Worm (Caenorhabditis elegans) whole organism, L4 larva: ENCODE measurements around the gene C50E3.13.
A peak's percentile ranks its signal among the peaks of the same experiment; 100 is the strongest.

Experiments
- D1046.2 ChIP-seq: fragments of 200-800 bp; sonication (Bioruptor generic); IDR thresholded peaks from 2 replicates; pipeline ENCODE4 v1.3.6; 2022; ENCODE audit warnings: missing genetic modification characterization, missing compliant biosample characterization
- F10B5.3 ChIP-seq: sonication (generic microtip); optimal IDR thresholded peaks from 2 replicates; lab custom pipeline; 2016; ENCODE audit warnings: mild to moderate bottlenecking, missing genetic modification characterization, missing compliant biosample characterization
- F26F4.8 ChIP-seq: fragments of 200-800 bp; sonication (Bioruptor generic); conservative IDR thresholded peaks from 2 replicates; pipeline ENCODE4 v1.3.6; 2022; ENCODE audit warnings: missing genetic modification characterization, missing compliant biosample characterization
- F37D6.2 ChIP-seq: sonication (generic microtip); optimal IDR thresholded peaks from 2 replicates; lab custom pipeline; 2016; ENCODE audit warnings: mild to moderate bottlenecking, missing genetic modification characterization, missing compliant biosample characterization
- T26A8.4 ChIP-seq: fragments of 200-800 bp; sonication (Bioruptor generic); IDR thresholded peaks from 2 replicates; pipeline ENCODE4 v1.3.6; 2022; ENCODE audit warnings: missing genetic modification characterization, missing compliant biosample characterization
- Y75B8A.6 ChIP-seq: fragments of 200-800 bp; sonication (Bioruptor generic); IDR thresholded peaks from 2 replicates; pipeline ENCODE4 v1.3.6; 2022; ENCODE audit warnings: missing genetic modification reagents, missing genetic modification characterization, missing compliant biosample characterization
- arid-1 ChIP-seq: fragments of 200-800 bp; sonication (Bioruptor generic); conservative IDR thresholded peaks from 2 replicates; pipeline ENCODE4 v1.3.6; 2022; ENCODE audit warnings: missing genetic modification reagents, missing genetic modification characterization, missing compliant biosample characterization
- ceh-32 ChIP-seq: sonication (generic microtip); optimal IDR thresholded peaks from 2 replicates; lab custom pipeline; 2016; ENCODE audit warnings: mild to moderate bottlenecking, missing genetic modification characterization, missing compliant biosample characterization; ENCODE audit not compliant: poor library complexity
- daf-8 ChIP-seq: fragments of 200-800 bp; sonication (Bioruptor generic); IDR thresholded peaks from 2 replicates; pipeline ENCODE4 v1.3.6; 2022; ENCODE audit warnings: missing genetic modification characterization, missing compliant biosample characterization
- dmd-9 ChIP-seq: fragments of 200-800 bp; sonication (Bioruptor generic); IDR thresholded peaks from 2 replicates; pipeline ENCODE4 v1.3.6; 2022; ENCODE audit warnings: missing genetic modification reagents, missing genetic modification characterization, missing compliant biosample characterization
- dpl-1 ChIP-seq: fragments of 150-350 bp; optimal IDR thresholded peaks from 2 replicates; lab custom pipeline; 2014; ENCODE audit warnings: missing biosample characterization, missing genetic modification reagents, missing genetic modification characterization
- duxl-1 ChIP-seq: sonication (generic microtip); optimal IDR thresholded peaks from 2 replicates; lab custom pipeline; 2016; ENCODE audit warnings: mild to moderate bottlenecking, missing genetic modification characterization, moderate library complexity, missing compliant biosample characterization; ENCODE audit not compliant: poor library complexity
- fkh-10 ChIP-seq: fragments of 150-350 bp; optimal IDR thresholded peaks from 2 replicates; lab custom pipeline; 2014; ENCODE audit warnings: missing biosample characterization, missing genetic modification reagents, missing genetic modification characterization
- fos-1 ChIP-seq: fragments of 150-350 bp; optimal IDR thresholded peaks from 2 replicates; lab custom pipeline; 2014; ENCODE audit warnings: missing biosample characterization, missing genetic modification characterization
- gei-8 ChIP-seq: fragments of 200-800 bp; sonication (Bioruptor generic); optimal IDR thresholded peaks from 2 replicates; lab custom pipeline; 2018; ENCODE audit warnings: mild to moderate bottlenecking, missing genetic modification characterization, missing compliant biosample characterization
- hif-1 ChIP-seq, 2 experiments: sonication (generic microtip); optimal IDR thresholded peaks; 2 replicates each; lab custom pipeline; 2016 to 2017; ENCODE audit warnings: missing compliant biosample characterization in 2 of 2, missing genetic modification characterization in 2 of 2, missing genetic modification reagents in 2 of 2, missing genotype in 2 of 2, mild to moderate bottlenecking in 1 of 2
- hlh-11 ChIP-seq: fragments of 200-800 bp; sonication (Bioruptor generic); optimal IDR thresholded peaks from 2 replicates; lab custom pipeline; 2018; ENCODE audit warnings: mild to moderate bottlenecking, missing genetic modification characterization, missing compliant biosample characterization
- hlh-30 ChIP-seq: sonication (generic microtip); optimal IDR thresholded peaks from 2 replicates; lab custom pipeline; 2017; ENCODE audit warnings: antibody characterized with exemption, mild to moderate bottlenecking, missing genetic modification characterization, missing compliant biosample characterization; ENCODE audit not compliant: insufficient read depth
- lin-15B ChIP-seq: fragments of 150-350 bp; sonication (generic microtip); optimal IDR thresholded peaks from 3 replicates; lab custom pipeline; 2014; ENCODE audit warnings: missing biosample characterization, missing genetic modification characterization
- lin-38 ChIP-seq: fragments of 200-800 bp; sonication (Bioruptor generic); IDR thresholded peaks from 2 replicates; pipeline ENCODE4 v1.3.6; 2022; ENCODE audit warnings: missing genetic modification reagents, missing genetic modification characterization, missing compliant biosample characterization
- lir-3 ChIP-seq: sonication (generic microtip); optimal IDR thresholded peaks from 2 replicates; lab custom pipeline; 2016; ENCODE audit warnings: mild to moderate bottlenecking, missing genetic modification characterization, missing compliant biosample characterization
- lsy-2 ChIP-seq, 2 experiments: fragments of 150-350 bp in 1 of 2; sonication (generic microtip) in 1 of 2; optimal IDR thresholded peaks; 2 replicates each; lab custom pipeline; 2014 to 2017; ENCODE audit warnings: missing biosample characterization in 2 of 2, missing genetic modification characterization in 2 of 2
- mdl-1 ChIP-seq, 2 experiments: fragments of 150-350 bp in 1 of 2; sonication (generic microtip) in 1 of 2; optimal IDR thresholded peaks; 2 replicates each; lab custom pipeline; 2014 to 2017; ENCODE audit warnings: missing biosample characterization in 2 of 2, missing genetic modification characterization in 2 of 2
- mep-1 ChIP-seq: fragments of 150-350 bp; sonication (generic microtip); optimal IDR thresholded peaks from 3 replicates; lab custom pipeline; 2014; ENCODE audit warnings: missing biosample characterization, missing genetic modification characterization
- mes-2 ChIP-seq: sonication (generic microtip); optimal IDR thresholded peaks from 2 replicates; lab custom pipeline; 2016; ENCODE audit warnings: missing genotype, mild to moderate bottlenecking, missing genetic modification characterization, missing compliant biosample characterization; ENCODE audit not compliant: poor library complexity, severe bottlenecking
- mxl-2 ChIP-seq: fragments of 200-800 bp; sonication (Bioruptor generic); conservative IDR thresholded peaks from 2 replicates; pipeline ENCODE4 v1.3.6; 2022; ENCODE audit warnings: missing genetic modification reagents, missing genetic modification characterization, missing compliant biosample characterization
- mxl-3 ChIP-seq: fragments of 200-800 bp; sonication (Bioruptor generic); optimal IDR thresholded peaks from 2 replicates; lab custom pipeline; 2018; ENCODE audit warnings: mild to moderate bottlenecking, missing genetic modification characterization, missing compliant biosample characterization
- nhr-28 ChIP-seq: fragments of 150-350 bp; optimal IDR thresholded peaks from 2 replicates; lab custom pipeline; 2014; ENCODE audit warnings: missing biosample characterization, missing genetic modification characterization
- pha-4 ChIP-seq, 2 experiments: fragments of 150-350 bp in 1 of 2; fragments of 200-800 bp in 1 of 2; sonication (Bioruptor generic) in 1 of 2; IDR thresholded peaks in 1 of 2; optimal IDR thresholded peaks in 1 of 2; 2 replicates each; pipeline versions ENCODE4 v1.3.6 to Lab custom; 2014 to 2022; ENCODE audit warnings: missing genetic modification characterization in 2 of 2, missing genetic modification reagents in 2 of 2, missing biosample characterization in 1 of 2, missing compliant biosample characterization in 1 of 2
- rbr-2 ChIP-seq: sonication (generic microtip); optimal IDR thresholded peaks from 2 replicates; lab custom pipeline; 2016; ENCODE audit warnings: missing genotype, missing genetic modification characterization, missing compliant biosample characterization
- snpc-1.2 ChIP-seq: fragments of 200-800 bp; sonication (Bioruptor generic); IDR thresholded peaks from 2 replicates; pipeline ENCODE4 v1.3.6; 2022; ENCODE audit warnings: missing genetic modification reagents, missing genetic modification characterization, missing compliant biosample characterization
- spr-3 ChIP-seq: fragments of 200-800 bp; sonication (Bioruptor generic); optimal IDR thresholded peaks from 2 replicates; lab custom pipeline; 2018; ENCODE audit warnings: mild to moderate bottlenecking, missing genetic modification characterization, missing compliant biosample characterization
- zfp-2 ChIP-seq: sonication (generic microtip); optimal IDR thresholded peaks from 2 replicates; lab custom pipeline; 2016; ENCODE audit warnings: mild to moderate bottlenecking, missing genetic modification characterization, missing compliant biosample characterization
- zfp-3 ChIP-seq: fragments of 200-800 bp; sonication (Bioruptor generic); conservative IDR thresholded peaks from 2 replicates; pipeline ENCODE4 v1.3.6; 2022; ENCODE audit warnings: missing genetic modification reagents, missing genetic modification characterization, missing compliant biosample characterization
- zip-2 ChIP-seq: fragments of 150-350 bp; optimal IDR thresholded peaks from 2 replicates; lab custom pipeline; 2014; ENCODE audit warnings: missing biosample characterization, missing genetic modification characterization
- ztf-11 ChIP-seq: fragments of 150-350 bp; optimal IDR thresholded peaks from 2 replicates; lab custom pipeline; 2014; ENCODE audit warnings: missing biosample characterization, missing genetic modification characterization
- ztf-7 ChIP-seq: fragments of 150-350 bp; optimal IDR thresholded peaks from 2 replicates; lab custom pipeline; 2014; ENCODE audit warnings: missing biosample characterization, missing genetic modification characterization

Gene C50E3.13

DNA sequence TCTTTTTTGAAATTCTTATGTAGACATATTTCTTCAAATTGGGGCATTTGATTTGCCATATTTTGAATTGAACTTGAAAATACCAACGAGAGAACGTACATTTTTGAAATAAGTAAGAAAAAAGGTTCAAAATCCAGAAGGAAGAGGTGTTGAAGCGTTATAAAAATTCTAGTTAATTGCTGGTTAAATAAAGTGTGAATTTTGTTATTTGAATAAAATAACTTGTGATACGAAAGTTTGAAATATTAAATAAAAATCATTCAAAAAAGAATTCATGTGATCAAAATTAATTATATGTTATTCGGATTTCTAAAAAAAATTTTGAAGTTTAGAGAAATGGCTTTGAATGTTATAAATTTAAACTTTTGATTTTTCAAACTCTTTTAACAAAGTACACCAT, 23.9 kb downstream of the C50E3.13 start, which contains the start of gene C50E3.9:
C50E3.9 (minus strand) TSS at position 101 of the 400 bp plus-strand sequence.
- no peak for TF ChIP-seq hlh-30 (tag; lab: Kevin White, UChicago)
- no peak for TF ChIP-seq ceh-32 (tag; lab: Kevin White, UChicago)
- no peak for TF ChIP-seq daf-8 (GFP tag; lab: Robert Waterston, UW)
- no peak for TF ChIP-seq F26F4.8 (GFP tag; lab: Robert Waterston, UW)
- no peak for TF ChIP-seq dpl-1 (GFP tag; lab: Kevin White, UChicago)
- TF ChIP-seq mxl-2 (GFP tag; lab: Robert Waterston, UW) = no peak
- TF ChIP-seq dmd-9 (GFP tag; lab: Robert Waterston, UW) = no peak
- no peak for TF ChIP-seq mep-1
- no peak for TF ChIP-seq D1046.2 (GFP tag; lab: Robert Waterston, UW)
- no peak for TF ChIP-seq lir-3 (tag; lab: Kevin White, UChicago)
- TF ChIP-seq Y75B8A.6 (GFP tag; lab: Robert Waterston, UW) = no peak
- TF ChIP-seq F10B5.3 = no peak

DNA sequence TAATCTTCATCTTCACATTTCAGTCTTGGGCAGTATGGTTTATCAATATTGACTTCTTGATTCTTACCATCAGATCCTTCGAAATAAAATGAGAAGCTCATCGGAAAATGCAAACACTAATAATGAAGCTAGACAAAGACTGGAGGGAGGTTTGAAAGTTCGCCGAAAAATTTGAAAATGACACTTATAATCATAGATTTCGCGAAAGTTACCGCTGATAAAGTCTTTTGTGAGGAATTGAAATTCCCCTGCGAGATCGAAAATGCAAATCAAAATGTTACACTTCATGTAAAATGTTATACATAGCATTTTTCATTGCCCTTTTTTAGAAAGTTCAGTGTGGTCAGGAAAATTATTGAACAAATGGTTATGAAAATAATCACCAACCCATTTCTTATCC, 25.8 kb downstream of the C50E3.13 start, which contains the start of gene C50E3.7:
C50E3.7 (minus strand) TSS at position 101 of the 400 bp plus-strand sequence.
- TF ChIP-seq pha-4 (GFP tag; IDR thresholded peaks at IDR 0.05; lab: Robert Waterston, UW) = no peak
- TF ChIP-seq pha-4 (tag; optimal IDR thresholded peaks at IDR 0.05; lab: Kevin White, UChicago) = no peak
- no peak for TF ChIP-seq dpl-1 (GFP tag; lab: Kevin White, UChicago)
- TF ChIP-seq hif-1 (tag; optimal IDR thresholded peaks at IDR 0.05; lab: Kevin White, UChicago) = no peak
- TF ChIP-seq D1046.2 (GFP tag; lab: Robert Waterston, UW) = no peak
- no peak for TF ChIP-seq mes-2
- no peak for TF ChIP-seq hlh-11
- no peak for TF ChIP-seq T26A8.4 (GFP tag; lab: Robert Waterston, UW)

DNA sequence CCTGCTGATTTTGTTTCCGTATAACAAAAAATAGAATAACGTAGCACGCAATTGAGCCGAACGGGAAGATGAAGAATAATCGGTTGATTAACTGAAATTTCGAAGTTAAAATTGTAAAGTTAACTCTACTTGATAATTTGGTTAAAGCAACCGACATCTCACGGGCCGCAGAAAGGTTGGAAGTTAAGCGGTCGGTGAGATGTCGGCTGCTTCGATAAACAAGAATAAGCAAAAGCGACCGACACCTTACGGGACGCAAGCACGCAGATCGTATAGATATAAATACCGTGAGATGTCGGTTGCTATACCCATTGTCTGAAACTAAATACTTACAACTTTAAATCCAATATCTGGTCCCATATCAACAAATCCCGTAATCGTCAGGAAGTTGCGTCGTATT, 28.9 kb downstream of the C50E3.13 start:
- TF ChIP-seq zip-2 (tag; lab: Kevin White, UChicago) = no peak
- no peak for TF ChIP-seq duxl-1
- TF ChIP-seq ztf-11 (tag; lab: Kevin White, UChicago) = no peak
- no peak for TF ChIP-seq mdl-1 (tag; optimal IDR thresholded peaks at IDR 0.05; lab: Kevin White, UChicago)

DNA sequence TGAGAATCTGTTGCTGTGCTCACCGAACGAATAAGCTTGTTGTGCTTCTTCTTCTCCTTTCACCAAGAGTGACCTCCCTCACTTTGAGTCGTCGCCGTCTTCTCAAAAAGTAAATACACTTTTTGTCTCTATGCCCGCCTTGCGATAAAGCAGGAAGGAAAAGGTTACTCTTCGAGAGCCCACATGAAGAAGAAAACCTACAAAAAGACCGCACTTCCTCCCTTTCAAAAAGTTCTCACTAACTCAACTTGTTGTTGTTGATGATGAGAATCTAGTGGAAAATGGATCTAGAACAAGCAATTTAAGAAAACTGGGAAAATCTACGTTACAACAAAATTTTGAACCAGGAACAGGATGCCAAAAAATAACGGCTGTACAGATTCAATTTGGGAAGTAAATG, 33.6 kb downstream of the C50E3.13 start, which contains the start of gene C50E3.6:
C50E3.6 (minus strand) TSS at position 101 of the 400 bp plus-strand sequence.
- TF ChIP-seq fkh-10 (GFP tag; lab: Kevin White, UChicago) (peak; percentile 15), pha-4 (GFP tag; IDR thresholded peaks at IDR 0.05; lab: Robert Waterston, UW) (no peak), pha-4 (tag; optimal IDR thresholded peaks at IDR 0.05; lab: Kevin White, UChicago) (no peak)

DNA sequence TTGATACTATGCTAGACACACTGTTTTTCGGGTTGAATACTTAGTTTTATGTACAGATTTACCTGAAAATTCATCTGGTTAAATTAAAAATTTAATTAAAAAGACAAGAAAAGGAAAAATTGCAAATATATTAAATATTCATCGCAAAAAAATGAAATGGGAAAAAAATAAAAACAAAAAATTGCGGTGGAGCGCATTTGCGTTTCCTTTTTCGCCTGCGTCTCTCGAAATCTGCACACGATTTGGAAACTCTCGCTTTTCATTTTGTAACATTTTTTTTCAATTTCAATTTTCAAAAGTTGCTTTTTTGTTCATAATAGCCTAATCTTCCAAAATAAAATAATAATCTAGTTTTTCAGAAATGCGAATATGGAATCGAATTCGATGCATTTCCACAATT, 36.4 kb downstream of the C50E3.13 start, which contains the start of the genes F19F10.11 and C50E3.5:
F19F10.11 (minus strand) TSS at position 68 of the 400 bp plus-strand sequence.
C50E3.5 (plus strand) TSS at position 360 of the 400 bp plus-strand sequence.
- TF ChIP-seq zfp-2 (tag; lab: Kevin White, UChicago) = no peak
- peak; percentile 97 for TF ChIP-seq lin-38 (GFP tag; lab: Robert Waterston, UW)
- no peak for TF ChIP-seq gei-8 (GFP tag; lab: Kevin White, UChicago)
- TF ChIP-seq fos-1 = no peak
- peak in 1 of 2 experiments; percentile 71 for TF ChIP-seq lsy-2 (tag; optimal IDR thresholded peaks at IDR 0.05; lab: Kevin White, UChicago)
- no peak for TF ChIP-seq arid-1
- TF ChIP-seq snpc-1.2 (GFP tag; lab: Robert Waterston, UW) = no peak
- no peak for TF ChIP-seq ztf-7
- peak; percentile 73 for TF ChIP-seq mes-2
- no peak for TF ChIP-seq spr-3 (GFP tag; lab: Kevin White, UChicago)
- peak; percentile 43 for TF ChIP-seq dpl-1 (GFP tag; lab: Kevin White, UChicago)
- peak; percentile 24 for TF ChIP-seq mep-1
- TF ChIP-seq mxl-3 (GFP tag; lab: Kevin White, UChicago) = no peak
- TF ChIP-seq lin-15B (tag; lab: Kevin White, UChicago) = no peak
- TF ChIP-seq F37D6.2 (tag; lab: Kevin White, UChicago) = no peak
- no peak for TF ChIP-seq zfp-3 (GFP tag; lab: Robert Waterston, UW)
- peak; percentile 30 for TF ChIP-seq rbr-2 (tag; lab: Kevin White, UChicago)
- peak; percentile 37 for TF ChIP-seq nhr-28 (tag; lab: Kevin White, UChicago)
